Worm (Caenorhabditis elegans) whole organism, young adult: ENCODE data around the gene bcas-2.

Experiments used
- F10E7.11 ChIP-seq: sonication (generic microtip); optimal IDR thresholded peaks from 2 replicates; lab custom pipeline; 2017; ENCODE audit warnings: mild to moderate bottlenecking, missing genetic modification characterization, moderate library complexity, missing compliant biosample characterization
- ekl-4 ChIP-seq: fragments of 200-800 bp; sonication (Bioruptor generic); IDR thresholded peaks from 2 replicates; pipeline ENCODE4 v1.3.6; 2022; ENCODE audit warnings: missing genetic modification reagents, missing genetic modification characterization, missing compliant biosample characterization
- pha-4 ChIP-seq: fragments of 150-350 bp; sonication (generic microtip); optimal IDR thresholded peaks from 2 replicates; lab custom pipeline; 2014; ENCODE audit warnings: missing biosample characterization, missing genetic modification reagents, missing genetic modification characterization

DNA sequence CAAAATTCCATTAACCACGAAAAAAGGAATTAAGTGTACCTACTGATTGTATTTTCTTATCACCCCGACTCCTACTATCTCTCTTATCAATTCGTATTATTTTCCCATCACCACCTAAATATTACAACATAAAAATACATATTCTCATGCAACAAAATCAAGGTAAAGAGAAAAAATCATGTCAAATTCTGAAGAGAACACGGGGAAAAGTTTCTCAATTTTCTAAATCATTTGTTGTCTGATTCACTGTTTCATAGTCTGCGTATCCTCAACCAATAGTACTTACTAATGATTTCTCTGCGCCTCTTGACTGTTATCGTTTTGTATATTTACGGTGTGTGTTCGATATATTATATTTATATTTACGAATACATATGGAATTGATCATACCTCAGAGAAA, 13.7 kb downstream of the bcas-2 start:
- TF ChIP-seq ekl-4 (GFP tag; lab: Robert Waterston, UW), result no peak
- TF ChIP-seq F10E7.11, result no peak
- TF ChIP-seq pha-4 (tag; lab: Kevin White, UChicago), result no peak
